Worm (Caenorhabditis elegans) whole organism, mixed stage, embryonic: ENCODE data around the gene srt-44.

Experiments used
- blmp-1 ChIP-seq: fragments of 150-350 bp; optimal IDR thresholded peaks from 2 replicates; lab custom pipeline; 2014; ENCODE audit warnings: missing biosample characterization, missing genetic modification characterization
- cnd-1 ChIP-seq: fragments of 200-800 bp; sonication (Bioruptor generic); optimal IDR thresholded peaks from 2 replicates; lab custom pipeline; 2018; ENCODE audit warnings: mild to moderate bottlenecking, missing genetic modification characterization, missing compliant biosample characterization
- elt-3 ChIP-seq: fragments of 150-350 bp; optimal IDR thresholded peaks from 2 replicates; lab custom pipeline; 2014; ENCODE audit warnings: missing biosample characterization, missing genetic modification characterization
- lin-13 ChIP-seq: fragments of 150-350 bp; optimal IDR thresholded peaks from 2 replicates; lab custom pipeline; 2014; ENCODE audit warnings: missing biosample characterization, missing genetic modification characterization
- lsy-2 ChIP-seq: fragments of 150-350 bp; optimal IDR thresholded peaks from 2 replicates; lab custom pipeline; 2014; ENCODE audit warnings: missing biosample characterization, missing genetic modification characterization
- mab-5 ChIP-seq: fragments of 150-350 bp; optimal IDR thresholded peaks from 2 replicates; lab custom pipeline; 2014; ENCODE audit warnings: missing biosample characterization, missing genetic modification characterization
- nhr-237 ChIP-seq: fragments of 150-350 bp; optimal IDR thresholded peaks from 2 replicates; lab custom pipeline; 2014; ENCODE audit warnings: missing biosample characterization, missing genetic modification characterization
- unc-62 ChIP-seq: fragments of 150-350 bp; optimal IDR thresholded peaks from 2 replicates; lab custom pipeline; 2014; ENCODE audit warnings: missing biosample characterization, missing genetic modification reagents, missing genetic modification characterization

ce11 chrIV:15108475-15108874 lies 5.0 kb downstream of the srt-44 start, which contains the start of gene M199.2:
- no peak for TF ChIP-seq blmp-1 (tag; lab: Kevin White, UChicago)
- no peak for TF ChIP-seq lsy-2 (tag; lab: Kevin White, UChicago)
- no peak for TF ChIP-seq lin-13 (tag; lab: Kevin White, UChicago)
- TF ChIP-seq unc-62 (GFP tag; lab: Kevin White, UChicago) = no peak
- no peak for TF ChIP-seq nhr-237
- TF ChIP-seq cnd-1 (tag; lab: Kevin White, UChicago) = no peak
- TF ChIP-seq elt-3 = no peak
- no peak for TF ChIP-seq mab-5 (tag; lab: Kevin White, UChicago)
